Worm (Caenorhabditis elegans): ENCODE results near the gene T01D3.1.

ce11 chrV:13666460-13666859 lies 23.2 kb upstream of the T01D3.1 start:
- no peak for TF ChIP-seq him-1 (tag; optimal IDR thresholded peaks at IDR 0.05)
- no peak for TF ChIP-seq dao-5 (tag; optimal IDR thresholded peaks at IDR 0.05)

Measured in whole organism, L4/young adult.